Worm (Caenorhabditis elegans): Measurements from ENCODE around the gene F10E7.9.

F10E7.9 gene

ce11 chrII:7095970-7096369 lies 13.9 kb downstream of the F10E7.9 start:
- TF ChIP-seq nhr-21 (tag; optimal IDR thresholded peaks at IDR 0.05) (no peak), ama-1 (optimal IDR thresholded peaks at IDR 0.05) (no peak), mab-5 (tag; optimal IDR thresholded peaks at IDR 0.05) (no peak), ztf-4 (tag; optimal IDR thresholded peaks at IDR 0.05) (no peak)

DNA sequence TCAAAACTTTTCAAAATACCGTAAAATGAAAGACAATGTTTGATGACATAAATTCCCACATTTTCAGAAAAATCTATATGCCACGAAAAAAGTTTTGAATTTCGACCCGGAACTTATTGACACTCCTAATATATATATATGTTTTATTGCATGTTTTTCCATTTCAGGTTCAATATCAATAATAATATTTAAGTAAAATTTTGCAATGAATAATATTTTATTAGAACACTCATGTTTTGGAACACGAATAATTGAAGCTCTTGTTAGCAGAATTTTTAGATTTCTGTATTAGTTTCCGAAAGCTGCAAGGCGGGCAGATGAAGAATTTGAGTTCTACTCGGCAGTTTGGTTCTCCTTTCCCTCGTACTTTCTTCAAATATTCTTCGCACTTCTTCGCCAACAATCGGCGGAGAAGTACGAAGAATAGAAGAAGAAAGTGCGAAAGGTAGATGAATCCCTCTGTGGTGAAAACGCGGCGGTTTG lies 16.5 kb downstream of the F10E7.9 start, which contains the start of gene T02G5.3:
T02G5.3 (plus strand) TSS at position 51 of the 483 bp plus-strand sequence.
- TF ChIP-seq zag-1 (tag; optimal IDR thresholded peaks at IDR 0.05) (no peak), nhr-23 (tag; optimal IDR thresholded peaks at IDR 0.05) (no peak), nhr-25 (tag; optimal IDR thresholded peaks at IDR 0.05) (no peak), nhr-129 (tag; optimal IDR thresholded peaks at IDR 0.05) (no peak), fos-1 (tag; optimal IDR thresholded peaks at IDR 0.05) (no peak), ztf-11 (tag; optimal IDR thresholded peaks at IDR 0.05) (no peak), ZK546.5 (tag; optimal IDR thresholded peaks at IDR 0.05) (no peak), nhr-12 (tag; optimal IDR thresholded peaks at IDR 0.05) (no peak), lin-39 (tag; optimal IDR thresholded peaks at IDR 0.05) (no peak), alr-1 (tag; optimal IDR thresholded peaks at IDR 0.05) (no peak), ztf-1 (GFP tag; conservative IDR thresholded peaks at IDR 0.05) (no peak), gmeb-1 (tag; optimal IDR thresholded peaks at IDR 0.05) (no peak), sma-3 (GFP tag; optimal IDR thresholded peaks at IDR 0.05) (no peak), ama-1 (optimal IDR thresholded peaks at IDR 0.05) (no peak), elt-3 (tag; optimal IDR thresholded peaks at IDR 0.05) (no peak), unc-55 (GFP tag; optimal IDR thresholded peaks at IDR 0.05) (no peak), crh-2 (tag; optimal IDR thresholded peaks at IDR 0.05) (no peak), R02D3.7 (tag; optimal IDR thresholded peaks at IDR 0.05) (no peak)

DNA sequence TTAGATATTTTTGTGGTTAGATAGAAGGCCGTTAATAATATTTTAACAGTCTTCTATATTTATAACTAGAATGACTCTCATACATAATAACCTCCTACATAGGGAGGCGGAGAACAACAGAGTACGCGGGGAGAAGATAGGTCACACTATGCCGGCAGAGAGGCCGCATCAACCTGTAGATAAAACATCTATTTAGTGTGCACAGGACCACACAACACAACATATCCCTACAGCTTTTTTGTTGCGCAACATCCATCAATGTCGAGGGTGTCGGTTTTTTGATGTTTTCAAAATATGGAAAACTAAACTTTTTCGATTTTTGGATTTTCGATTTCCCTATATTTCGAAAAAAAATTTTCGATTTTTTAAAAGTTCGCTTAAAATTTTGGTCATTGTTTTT lies 19.0 kb downstream of the F10E7.9 start:
- TF ChIP-seq mab-5 (tag; optimal IDR thresholded peaks at IDR 0.05) = no peak
- TF ChIP-seq lin-13 (GFP tag; optimal IDR thresholded peaks at IDR 0.05) = no peak
- no peak for TF ChIP-seq F13H6.1 (tag; optimal IDR thresholded peaks at IDR 0.05)
- no peak for TF ChIP-seq lin-11 (tag; optimal IDR thresholded peaks at IDR 0.05)
- TF ChIP-seq gmeb-1 (tag; optimal IDR thresholded peaks at IDR 0.05) = no peak
- TF ChIP-seq R02D3.7 (tag; optimal IDR thresholded peaks at IDR 0.05) = no peak
- TF ChIP-seq ZK546.5 (tag; optimal IDR thresholded peaks at IDR 0.05) = no peak

ce11 chrII:7090085-7090484 lies 19.8 kb downstream of the F10E7.9 start:
- TF ChIP-seq lsy-2 (tag; optimal IDR thresholded peaks at IDR 0.05) = peak in 1 of 2 experiments; percentile 1
- no peak for TF ChIP-seq nhr-11 (tag; optimal IDR thresholded peaks at IDR 0.05)
- TF ChIP-seq sma-9 (GFP tag; optimal IDR thresholded peaks at IDR 0.05) = peak; percentile 26
- no peak for TF ChIP-seq sma-9 (tag; optimal IDR thresholded peaks at IDR 0.05)
- no peak for TF ChIP-seq nhr-23 (tag; optimal IDR thresholded peaks at IDR 0.05)
- no peak for TF ChIP-seq unc-62 (GFP tag; optimal IDR thresholded peaks at IDR 0.05)
- TF ChIP-seq unc-39 (tag; optimal IDR thresholded peaks at IDR 0.05) = no peak
- TF ChIP-seq ztf-4 (tag; optimal IDR thresholded peaks at IDR 0.05) = no peak
- peak; percentile 26 for TF ChIP-seq crh-2 (tag; optimal IDR thresholded peaks at IDR 0.05)
- no peak for TF ChIP-seq F13H6.1 (tag; optimal IDR thresholded peaks at IDR 0.05)
- TF ChIP-seq egl-27 (tag; optimal IDR thresholded peaks at IDR 0.05) = no peak
- no peak for TF ChIP-seq dmd-4 (tag; optimal IDR thresholded peaks at IDR 0.05)
- peak; percentile 73 for TF ChIP-seq nhr-129 (tag; optimal IDR thresholded peaks at IDR 0.05)
- TF ChIP-seq zag-1 (tag; optimal IDR thresholded peaks at IDR 0.05) = no peak
- no peak for TF ChIP-seq mdl-1 (tag; optimal IDR thresholded peaks at IDR 0.05)
- TF ChIP-seq C34F6.9 (tag; optimal IDR thresholded peaks at IDR 0.05) = peak; percentile 23
- TF ChIP-seq R02D3.7 (tag; optimal IDR thresholded peaks at IDR 0.05) = no peak
- no peak for TF ChIP-seq mbf-1 (tag; optimal IDR thresholded peaks at IDR 0.05)
- peak; percentile 4 for TF ChIP-seq ceh-16 (tag; optimal IDR thresholded peaks at IDR 0.05)
- no peak for TF ChIP-seq alr-1 (tag; optimal IDR thresholded peaks at IDR 0.05)
- no peak for TF ChIP-seq blmp-1 (tag; optimal IDR thresholded peaks at IDR 0.05; ENCODE audit: insufficient read depth)
- TF ChIP-seq nhr-12 (tag; optimal IDR thresholded peaks at IDR 0.05) = no peak
- no peak for TF ChIP-seq nhr-10 (tag; optimal IDR thresholded peaks at IDR 0.05)
- peak; percentile 47 for TF ChIP-seq nhr-25 (tag; optimal IDR thresholded peaks at IDR 0.05)
- TF ChIP-seq unc-55 (GFP tag; optimal IDR thresholded peaks at IDR 0.05) = no peak
- no peak for TF ChIP-seq peb-1 (tag; optimal IDR thresholded peaks at IDR 0.05)

Data from whole organism, L2 larva.